Fruit fly (Drosophila melanogaster): ENCODE results near the gene Uros1.

The Uros1 gene

DNA sequence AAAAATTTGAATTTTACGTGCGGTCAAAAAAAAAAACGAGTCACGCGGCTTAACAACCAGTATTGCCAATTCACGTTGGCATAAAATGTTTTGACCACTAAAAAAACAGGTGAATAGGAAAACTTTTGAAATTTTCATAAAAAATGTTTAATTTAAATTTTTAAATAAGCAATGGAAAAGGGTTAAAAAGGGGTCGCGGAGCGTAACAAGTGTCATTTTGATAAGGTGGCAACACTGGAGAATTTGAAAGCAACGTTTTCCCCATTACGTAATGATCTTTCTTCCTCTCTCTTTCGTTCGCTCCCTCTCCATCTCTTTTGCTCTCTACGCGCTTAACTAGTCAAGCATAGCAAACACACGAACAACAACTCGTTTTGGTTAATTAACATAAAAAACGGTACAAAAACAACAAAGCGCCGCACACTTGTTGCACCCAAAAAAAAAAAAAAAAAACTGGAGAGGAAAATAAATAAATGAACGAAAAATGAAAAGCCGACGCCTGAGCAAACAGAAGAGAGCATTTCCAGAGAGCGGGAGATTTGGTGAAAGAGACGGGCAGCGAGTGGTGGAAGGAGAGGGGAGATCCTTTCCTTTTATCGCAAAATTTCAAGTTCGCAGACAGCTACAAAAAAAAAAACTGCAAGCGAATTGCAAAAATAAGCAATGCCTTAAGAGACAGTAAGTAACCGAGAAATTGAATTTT lies 5.6 kb downstream of the Uros1 start (continued):
- TF ChIP-seq CG8924 (tag; optimal IDR thresholded peaks at IDR 0.05) (peak; percentile 62), bowl (GFP tag; IDR thresholded peaks at IDR 0.05) (0 out of 2 replicates have a peak, but pooled peaks have one; percentile 26), grau (tag; optimal IDR thresholded peaks at IDR 0.05) (peak; percentile 73), CG3065 (GFP tag; optimal IDR thresholded peaks at IDR 0.05) (no peak), cwo (GFP tag; optimal IDR thresholded peaks at IDR 0.05) (peak; percentile 61), Sry-β (GFP tag; optimal IDR thresholded peaks at IDR 0.05) (no peak), CG8478 (optimal IDR thresholded peaks at IDR 0.05) (no peak), Kr (GFP tag; optimal IDR thresholded peaks at IDR 0.05) (peak; percentile 95), fu2 (GFP tag; optimal IDR thresholded peaks at IDR 0.05) (no peak), NfI (GFP tag; optimal IDR thresholded peaks at IDR 0.05) (peak; percentile 73), lov (optimal IDR thresholded peaks at IDR 0.05) (no peak), lov (GFP tag; IDR thresholded peaks at IDR 0.05) (no peak), CG11093 (GFP tag; IDR thresholded peaks at IDR 0.05) (peak; percentile 69; the same call in 2 of the 3 replicates), az2 (GFP tag; optimal IDR thresholded peaks at IDR 0.05) (peak; percentile 78), stc (GFP tag; IDR thresholded peaks at IDR 0.05) (peak; percentile 86), trem (tag; optimal IDR thresholded peaks at IDR 0.05) (peak; percentile 37), hbn (GFP tag; IDR thresholded peaks at IDR 0.05; ENCODE audit: partially characterized antibody) (no peak), CG7963 (GFP tag; IDR thresholded peaks at IDR 0.05; ENCODE audit: partially characterized antibody) (no peak), emc (GFP tag; optimal IDR thresholded peaks at IDR 0.05) (no peak), Hr39 (optimal IDR thresholded peaks at IDR 0.05) (no peak), CG13287 (GFP tag; IDR thresholded peaks at IDR 0.05; ENCODE audit: partially characterized antibody) (no peak), Max (GFP tag; optimal IDR thresholded peaks at IDR 0.05) (peak; percentile 65), CG10543 (GFP tag; optimal IDR thresholded peaks at IDR 0.05) (peak; percentile 38), Scr (GFP tag; IDR thresholded peaks at IDR 0.05; ENCODE audit: partially characterized antibody) (no peak), usp (GFP tag; optimal IDR thresholded peaks at IDR 0.05) (no peak), Hr78 (GFP tag; optimal IDR thresholded peaks at IDR 0.05) (peak in 1 of 2 experiments; percentile 64), HmgZ (tag; optimal IDR thresholded peaks at IDR 0.05) (peak; percentile 51), grn (GFP tag; optimal IDR thresholded peaks at IDR 0.05) (peak; percentile 10), Lpt (GFP tag; optimal IDR thresholded peaks at IDR 0.05) (no peak), CG12071 (GFP tag; optimal IDR thresholded peaks at IDR 0.05) (peak; percentile 74), CG4424 (GFP tag; optimal IDR thresholded peaks at IDR 0.05) (peak; percentile 72), CG11398 (GFP tag; optimal IDR thresholded peaks at IDR 0.05) (peak; percentile 49), CG15073 (GFP tag; optimal IDR thresholded peaks at IDR 0.05) (peak; percentile 5), cg (GFP tag; optimal IDR thresholded peaks at IDR 0.05) (no peak), CG3163 (GFP tag; optimal IDR thresholded peaks at IDR 0.05) (no peak), MBD-R2 (GFP tag; IDR thresholded peaks at IDR 0.05) (peak; percentile 42; the same call in 1 of the 2 replicates), CG6654 (GFP tag; optimal IDR thresholded peaks at IDR 0.05) (peak; percentile 49), CG10959 (GFP tag; IDR thresholded peaks at IDR 0.05) (peak; percentile 52), dmrt11E (tag; optimal IDR thresholded peaks at IDR 0.05) (peak; percentile 73), CG1647 (GFP tag; optimal IDR thresholded peaks at IDR 0.05) (peak; percentile 52), CG10366 (GFP tag; IDR thresholded peaks at IDR 0.05) (peak; percentile 73), dan (GFP tag; IDR thresholded peaks at IDR 0.05) (no peak), CG10654 (GFP tag; optimal IDR thresholded peaks at IDR 0.05) (peak; percentile 58), vvl (GFP tag; IDR thresholded peaks at IDR 0.05) (peak; percentile 91), CG33213 (GFP tag; optimal IDR thresholded peaks at IDR 0.05) (peak; percentile 27), D19A (tag; optimal IDR thresholded peaks at IDR 0.05) (peak; percentile 77), al (GFP tag; IDR thresholded peaks at IDR 0.05) (0 out of 2 replicates have a peak, but pooled peaks have one; percentile 30), gsb (GFP tag; IDR thresholded peaks at IDR 0.05) (peak; percentile 12; the same call in 1 of the 2 replicates), sna (GFP tag; IDR thresholded peaks at IDR 0.05; ENCODE audit: partially characterized antibody) (no peak), zen2 (GFP tag; IDR thresholded peaks at IDR 0.05; ENCODE audit: partially characterized antibody) (no peak)

Data from whole organism, embryonic.